Fruit fly (Drosophila melanogaster) whole organism, embryonic: ENCODE measurements around the gene JMJD4.

Experiments
- Ada2b ChIP-seq: fragments of 200-800 bp; sonication (Bioruptor generic); IDR thresholded peaks from 2 replicates; pipeline ENCODE4 v1.3.6; 2022; ENCODE audit warnings: missing biosample characterization, missing genetic modification characterization
- Asciz ChIP-seq: fragments of 200-800 bp; sonication (Bioruptor generic); optimal IDR thresholded peaks from 2 replicates; lab custom pipeline; 2017; ENCODE audit warnings: missing biosample characterization, mild to moderate bottlenecking, missing genetic modification characterization, missing genetic modification reagents
- CG12236 ChIP-seq: fragments of 200-800 bp; sonication (Bioruptor generic); optimal IDR thresholded peaks from 2 replicates; lab custom pipeline; 2016; ENCODE audit warnings: missing biosample characterization, missing genetic modification characterization
- CG15269 ChIP-seq: fragments of 200-800 bp; sonication (Bioruptor generic); optimal IDR thresholded peaks from 2 replicates; lab custom pipeline; 2018; ENCODE audit warnings: missing biosample characterization, mild to moderate bottlenecking, missing genetic modification characterization, moderate library complexity
- CG15696 ChIP-seq: fragments of 200-800 bp; sonication (Bioruptor generic); optimal IDR thresholded peaks from 2 replicates; lab custom pipeline; 2019; ENCODE audit warnings: missing biosample characterization, mild to moderate bottlenecking, missing genetic modification characterization, moderate library complexity
- CG2116 ChIP-seq: fragments of 200-800 bp; sonication (Bioruptor generic); optimal IDR thresholded peaks from 3 replicates; lab custom pipeline; 2018; ENCODE audit warnings: missing biosample characterization, mild to moderate bottlenecking, missing genetic modification characterization
- CG33557 ChIP-seq: fragments of 200-800 bp; sonication (Bioruptor generic); optimal IDR thresholded peaks from 2 replicates; lab custom pipeline; 2019; ENCODE audit warnings: missing biosample characterization, mild to moderate bottlenecking, missing genetic modification characterization, moderate library complexity
- CG3726 ChIP-seq: fragments of 200-800 bp; sonication (Bioruptor generic); IDR thresholded peaks from 3 replicates; pipeline ENCODE4, ENCODE4 v1.3.6; 2022; ENCODE audit warnings: missing biosample characterization, missing genetic modification characterization
- CG5245 ChIP-seq: fragments of 200-800 bp; sonication (Bioruptor generic); optimal IDR thresholded peaks from 3 replicates; lab custom pipeline; 2016; ENCODE audit warnings: missing biosample characterization, missing genetic modification characterization
- CG6254 ChIP-seq: fragments of 200-800 bp; sonication (Bioruptor generic); optimal IDR thresholded peaks from 3 replicates; lab custom pipeline; 2017; ENCODE audit warnings: mild to moderate bottlenecking, missing biosample characterization, missing genetic modification reagents, missing genetic modification characterization
- CG6791 ChIP-seq: fragments of 200-800 bp; sonication (Bioruptor generic); IDR thresholded peaks from 3 replicates; pipeline ENCODE4 v1.3.6; 2022; ENCODE audit warnings: missing biosample characterization, missing genetic modification characterization; ENCODE audit not compliant: partially characterized antibody
- CG7786 ChIP-seq: fragments of 200-800 bp; sonication (Bioruptor generic); optimal IDR thresholded peaks from 2 replicates; lab custom pipeline; 2016; ENCODE audit warnings: missing biosample characterization, missing genetic modification characterization
- CG7987 ChIP-seq: fragments of 200-800 bp; sonication (Bioruptor generic); optimal IDR thresholded peaks from 2 replicates; lab custom pipeline; 2018; ENCODE audit warnings: missing biosample characterization, mild to moderate bottlenecking, missing genetic modification characterization, moderate library complexity
- CG8765 ChIP-seq: fragments of 200-800 bp; sonication (Bioruptor generic); IDR thresholded peaks from 2 replicates; pipeline ENCODE4 v1.3.6; 2022; ENCODE audit warnings: missing biosample characterization, missing genetic modification characterization
- CkIIα-i1 ChIP-seq: fragments of 200-800 bp; sonication (Bioruptor generic); IDR thresholded peaks from 2 replicates; pipeline ENCODE4 v1.3.6; 2022; ENCODE audit warnings: missing biosample characterization, missing genetic modification characterization
- D ChIP-seq, 2 experiments: fragments of 200-800 bp in 1 of 2; fragments of >200 bp in 1 of 2; sonication (Bioruptor generic) in 1 of 2; optimal IDR thresholded peaks; 2 replicates in 1 of 2; 3 replicates in 1 of 2; lab custom pipeline; 2017; ENCODE audit warnings: mild to moderate bottlenecking in 1 of 2, missing biosample characterization in 1 of 2, missing genetic modification characterization in 1 of 2, missing genetic modification reagents in 1 of 2
- Fer2 ChIP-seq: fragments of 200-800 bp; sonication (Bioruptor generic); optimal IDR thresholded peaks from 2 replicates; lab custom pipeline; 2018; ENCODE audit warnings: missing biosample characterization, mild to moderate bottlenecking, missing genetic modification characterization, moderate library complexity
- Fer3 ChIP-seq: fragments of 200-800 bp; sonication (Bioruptor generic); optimal IDR thresholded peaks from 2 replicates; lab custom pipeline; 2018; ENCODE audit warnings: missing biosample characterization, mild to moderate bottlenecking, missing genetic modification characterization, moderate library complexity
- HLH3B ChIP-seq: fragments of 200-800 bp; sonication (Bioruptor generic); IDR thresholded peaks from 2 replicates; pipeline ENCODE4 v1.3.6; 2022; ENCODE audit warnings: missing biosample characterization, missing genetic modification characterization
- Hr51 ChIP-seq, 2 experiments: fragments of 200-800 bp; sonication (Bioruptor generic); optimal IDR thresholded peaks; 2 replicates in 1 of 2; 3 replicates in 1 of 2; lab custom pipeline; 2016 to 2018; ENCODE audit warnings: missing biosample characterization in 2 of 2, missing genetic modification characterization in 2 of 2, mild to moderate bottlenecking in 1 of 2, moderate library complexity in 1 of 2
- Lhr ChIP-seq: fragments of 200-800 bp; sonication (Bioruptor generic); optimal IDR thresholded peaks from 3 replicates; lab custom pipeline; 2017; ENCODE audit warnings: mild to moderate bottlenecking, missing biosample characterization, missing genetic modification reagents, missing genetic modification characterization
- Mad ChIP-seq: fragments of 200-800 bp; sonication (Bioruptor generic); optimal IDR thresholded peaks from 2 replicates; lab custom pipeline; 2016; ENCODE audit warnings: missing biosample characterization, missing genetic modification characterization
- Nf-YB ChIP-seq: fragments of 200-800 bp; sonication (Bioruptor generic); optimal IDR thresholded peaks from 3 replicates; lab custom pipeline; 2019; ENCODE audit warnings: missing biosample characterization, mild to moderate bottlenecking, missing genetic modification characterization, moderate library complexity
- Rfx ChIP-seq: fragments of 200-800 bp; sonication (Bioruptor generic); IDR thresholded peaks from 2 replicates; pipeline ENCODE4 v1.3.6; 2022; ENCODE audit warnings: missing biosample characterization, missing genetic modification characterization
- YL-1 ChIP-seq: fragments of 200-800 bp; sonication (Bioruptor generic); optimal IDR thresholded peaks from 3 replicates; lab custom pipeline; 2017; ENCODE audit warnings: missing biosample characterization, mild to moderate bottlenecking, missing genetic modification characterization
- ab ChIP-seq: fragments of 200-800 bp; sonication (Bioruptor generic); optimal IDR thresholded peaks from 2 replicates; lab custom pipeline; 2016; ENCODE audit warnings: missing biosample characterization, missing genetic modification characterization
- al ChIP-seq: fragments of 200-800 bp; sonication (Bioruptor generic); IDR thresholded peaks from 2 replicates; pipeline ENCODE4 v1.3.6; 2022; ENCODE audit warnings: missing biosample characterization, missing genetic modification characterization
- cg ChIP-seq: fragments of 200-800 bp; sonication (Bioruptor generic); optimal IDR thresholded peaks from 3 replicates; lab custom pipeline; 2019; ENCODE audit warnings: missing biosample characterization, mild to moderate bottlenecking, missing genetic modification characterization, moderate library complexity
- ci ChIP-seq: fragments of 200-800 bp; sonication (Bioruptor generic); IDR thresholded peaks from 3 replicates; pipeline ENCODE4 v1.3.6; 2022; ENCODE audit warnings: missing biosample characterization, missing genetic modification characterization
- croc ChIP-seq: fragments of 200-800 bp; sonication (Bioruptor generic); conservative IDR thresholded peaks from 3 replicates; pipeline ENCODE4 v1.3.6; 2022; ENCODE audit warnings: missing biosample characterization, missing genetic modification characterization
- dan ChIP-seq: fragments of 200-800 bp; sonication (Bioruptor generic); IDR thresholded peaks from 2 replicates; pipeline ENCODE4 v1.3.6; 2022; ENCODE audit warnings: missing biosample characterization, missing genetic modification characterization
- danr ChIP-seq: fragments of 200-800 bp; sonication (Bioruptor generic); IDR thresholded peaks from 2 replicates; pipeline ENCODE4 v1.3.6; 2022; ENCODE audit warnings: missing biosample characterization, missing genetic modification characterization
- disco-r ChIP-seq: fragments of 200-800 bp; sonication (Bioruptor generic); optimal IDR thresholded peaks from 2 replicates; lab custom pipeline; 2016; ENCODE audit warnings: missing biosample characterization, missing genetic modification characterization
- dm ChIP-seq: fragments of 200-800 bp; sonication (Bioruptor generic); optimal IDR thresholded peaks from 3 replicates; lab custom pipeline; 2016; ENCODE audit warnings: missing biosample characterization, missing genetic modification characterization
- ham ChIP-seq: fragments of 200-800 bp; sonication (Bioruptor generic); IDR thresholded peaks from 2 replicates; pipeline ENCODE4 v1.3.6; 2022; ENCODE audit warnings: missing biosample characterization, missing genetic modification characterization
- hth ChIP-seq: fragments of >200 bp; optimal IDR thresholded peaks from 2 replicates; lab custom pipeline; 2017; ENCODE audit warnings: inconsistent platforms
- insv ChIP-seq, 2 experiments: fragments of 200-800 bp; sonication (Bioruptor generic); optimal IDR thresholded peaks; 3 replicates each; lab custom pipeline; 2016 to 2018; ENCODE audit warnings: missing biosample characterization in 2 of 2, missing genetic modification characterization in 2 of 2
- klu ChIP-seq: fragments of 200-800 bp; sonication (Bioruptor generic); IDR thresholded peaks from 2 replicates; pipeline ENCODE4 v1.3.6; 2022; ENCODE audit warnings: missing biosample characterization, missing genetic modification characterization
- pnt ChIP-seq: fragments of 200-800 bp; sonication (Bioruptor generic); optimal IDR thresholded peaks from 3 replicates; lab custom pipeline; 2016; ENCODE audit warnings: missing biosample characterization, missing genetic modification characterization
- salm ChIP-seq: fragments of 200-800 bp; sonication (Bioruptor generic); optimal IDR thresholded peaks from 2 replicates; lab custom pipeline; 2018; ENCODE audit warnings: missing biosample characterization, mild to moderate bottlenecking, missing genetic modification characterization
- sens ChIP-seq: fragments of 200-800 bp; sonication (Bioruptor generic); peaks from one replicate; lab custom pipeline; 2016; ENCODE audit warnings: missing biosample characterization, missing genetic modification characterization
- sim ChIP-seq: fragments of 200-800 bp; sonication (Bioruptor generic); IDR thresholded peaks from 2 replicates; pipeline ENCODE4 v1.3.6; 2022; ENCODE audit warnings: missing biosample characterization, missing genetic modification characterization
- so ChIP-seq: fragments of 200-800 bp; sonication (Bioruptor generic); IDR thresholded peaks from 3 replicates; pipeline ENCODE4 v1.3.6; 2022; ENCODE audit warnings: missing biosample characterization, missing genetic modification characterization
- sqz ChIP-seq: fragments of 200-800 bp; sonication (Bioruptor generic); optimal IDR thresholded peaks from 3 replicates; lab custom pipeline; 2018; ENCODE audit warnings: missing biosample characterization, mild to moderate bottlenecking, missing genetic modification characterization
- sug ChIP-seq: fragments of 200-800 bp; optimal IDR thresholded peaks from 2 replicates; lab custom pipeline; 2019; ENCODE audit warnings: missing biosample characterization, mild to moderate bottlenecking, missing genetic modification characterization, moderate library complexity
- trem ChIP-seq: fragments of 200-800 bp; optimal IDR thresholded peaks from 3 replicates; lab custom pipeline; 2019; ENCODE audit warnings: missing biosample characterization, mild to moderate bottlenecking, missing genetic modification characterization, moderate library complexity
- ttk ChIP-seq: fragments of 200-800 bp; sonication (Bioruptor generic); IDR thresholded peaks from 2 replicates; pipeline ENCODE4 v2.1.2; 2022; ENCODE audit warnings: missing biosample characterization, missing genetic modification characterization
- z ChIP-seq: fragments of 200-800 bp; sonication (Bioruptor generic); IDR thresholded peaks from 3 replicates; pipeline ENCODE4 v1.3.6; 2022; ENCODE audit warnings: missing biosample characterization, missing genetic modification characterization
- zfh1 ChIP-seq: fragments of 200-800 bp; sonication (Bioruptor generic); IDR thresholded peaks from 3 replicates; pipeline ENCODE4 v1.3.6; 2022; ENCODE audit warnings: missing biosample characterization, missing genetic modification characterization
- zfh2 ChIP-seq: fragments of 200-800 bp; sonication (Bioruptor generic); optimal IDR thresholded peaks from 2 replicates; lab custom pipeline; 2016; ENCODE audit warnings: missing biosample characterization, missing genetic modification characterization

Gene JMJD4

dm6 chr2L:18137591-18138247 is 21.4 kb downstream of the JMJD4 start, which contains the start of gene kel (continued):
- TF ChIP-seq dm (GFP tag; lab: Kevin White, UChicago) (peak; percentile 61), dan (GFP tag; lab: Robert Waterston, UW) (no peak), Asciz (GFP tag; lab: Kevin White, UChicago) (peak; percentile 20), so (GFP tag; lab: Robert Waterston, UW) (0 out of 3 replicates have a peak, but pooled peaks have one; percentile 41), z (GFP tag; lab: Robert Waterston, UW) (no peak), sug (tag; lab: Kevin White, UChicago) (peak; percentile 36), CG15269 (tag; lab: Kevin White, UChicago) (peak; percentile 53), Nf-YB (GFP tag; lab: Kevin White, UChicago) (no peak), CG7786 (GFP tag; lab: Kevin White, UChicago) (no peak), klu (GFP tag; lab: Robert Waterston, UW) (no peak), ab (GFP tag; lab: Kevin White, UChicago) (no peak), sqz (GFP tag; lab: Kevin White, UChicago) (no peak), ham (GFP tag; lab: Robert Waterston, UW) (no peak), salm (tag; lab: Kevin White, UChicago) (no peak), CG6791 (peak; percentile 86), Fer2 (tag; lab: Kevin White, UChicago) (no peak), CkIIα-i1 (no peak), ci (GFP tag; lab: Robert Waterston, UW) (peak; percentile 75; the same call in 2 of the 3 replicates), Hr51 (GFP tag; optimal IDR thresholded peaks at IDR 0.05; lab: Kevin White, UChicago) (no peak), zfh1 (GFP tag; lab: Robert Waterston, UW) (peak; percentile 63), insv (GFP tag; optimal IDR thresholded peaks at IDR 0.05; lab: Kevin White, UChicago) (no peak), cg (GFP tag; lab: Kevin White, UChicago) (no peak), CG3726 (GFP tag; lab: Robert Waterston, UW) (0 out of 3 replicates have a peak, but pooled peaks have one; percentile 44), Ada2b (GFP tag; lab: Robert Waterston, UW) (no peak), ttk (GFP tag; lab: Robert Waterston, UW) (no peak), zfh2 (GFP tag; lab: Kevin White, UChicago) (peak; percentile 33), Rfx (GFP tag; lab: Robert Waterston, UW) (peak; percentile 61), pnt (GFP tag; lab: Kevin White, UChicago) (no peak), Mad (GFP tag; lab: Kevin White, UChicago) (peak; percentile 15), trem (tag; lab: Kevin White, UChicago) (peak; percentile 63), CG8765 (no peak), CG5245 (GFP tag; lab: Kevin White, UChicago) (no peak), Fer3 (tag; lab: Kevin White, UChicago) (peak; percentile 49), disco-r (GFP tag; lab: Kevin White, UChicago) (no peak), Lhr (GFP tag; lab: Kevin White, UChicago) (peak; percentile 70), sens (peak; percentile 90), CG6254 (GFP tag; lab: Kevin White, UChicago) (peak; percentile 49), CG15696 (no peak), YL-1 (peak; percentile 78), CG33557 (GFP tag; lab: Kevin White, UChicago) (peak; percentile 31), al (GFP tag; lab: Robert Waterston, UW) (no peak), hth (lab: Kevin White, UChicago) (no peak), HLH3B (GFP tag; lab: Robert Waterston, UW) (peak; percentile 38; the same call in 1 of the 2 replicates), CG2116 (GFP tag; lab: Kevin White, UChicago) (peak; percentile 58), CG12236 (GFP tag; lab: Kevin White, UChicago) (peak; percentile 13), CG7987 (GFP tag; lab: Kevin White, UChicago) (peak; percentile 82), sim (GFP tag; lab: Robert Waterston, UW) (0 out of 2 replicates have a peak, but pooled peaks have one; percentile 13), D (optimal IDR thresholded peaks at IDR 0.05; lab: Kevin White, UChicago) (no peak), D (GFP tag; optimal IDR thresholded peaks at IDR 0.05; lab: Kevin White, UChicago) (no peak), danr (no peak), croc (GFP tag; lab: Robert Waterston, UW) (no peak)
